Worm (Caenorhabditis elegans) whole organism, L1 larva: ENCODE data around the gene Y45F10B.13.
A peak's percentile ranks its signal among the peaks of the same experiment; 100 is the strongest.

Experiments
- dpl-1 ChIP-seq, 3 experiments: fragments of 150-350 bp in 2 of 3; sonication (generic microtip) in 1 of 3; optimal IDR thresholded peaks; 2 replicates each; lab custom pipeline; 2014 to 2017; ENCODE audit warnings: missing biosample characterization in 3 of 3, missing genetic modification characterization in 3 of 3, missing genetic modification reagents in 3 of 3
- lin-35 ChIP-seq, 2 experiments: fragments of 150-350 bp; optimal IDR thresholded peaks; 2 replicates each; lab custom pipeline; 2014; ENCODE audit warnings: missing biosample characterization in 2 of 2, missing genetic modification characterization in 2 of 2, missing genetic modification reagents in 2 of 2
- sptf-1 ChIP-seq: fragments of 150-350 bp; optimal IDR thresholded peaks from 2 replicates; lab custom pipeline; 2014; ENCODE audit warnings: missing biosample characterization, missing genetic modification characterization

Gene Y45F10B.13

DNA sequence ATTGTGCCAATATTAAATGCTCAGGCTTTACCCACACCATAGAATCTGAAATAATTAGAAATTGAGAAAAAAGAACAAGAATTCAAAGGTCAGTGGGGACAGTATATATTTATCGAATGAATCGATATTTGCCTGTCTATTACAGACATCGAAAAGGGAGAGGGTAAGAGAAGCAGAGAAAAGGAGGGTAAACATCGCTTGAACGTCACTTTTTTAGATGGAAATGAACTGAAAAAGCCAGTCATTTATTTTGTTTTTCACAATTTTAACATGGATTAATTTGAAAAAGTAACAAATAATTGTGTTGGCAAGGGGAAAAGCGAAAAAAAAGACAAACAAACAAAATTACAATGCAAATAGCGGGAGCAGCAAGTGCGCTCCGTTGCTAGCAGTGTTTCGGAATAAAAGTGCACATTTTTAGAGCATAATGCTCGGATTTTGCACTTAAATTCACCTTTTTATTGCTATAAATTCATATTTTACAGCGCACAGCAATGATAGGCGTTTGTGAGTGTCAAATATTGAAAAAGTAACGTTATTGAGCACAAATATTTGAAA lies 58.6 kb downstream of the Y45F10B.13 start, which contains the start of gene tbc-9:
TSS of gene tbc-9 (minus strand) at position 51 of the 558 bp plus-strand sequence.
- TF ChIP-seq sptf-1 (tag; lab: Kevin White, UChicago) (no peak), lin-35 (GFP tag; optimal IDR thresholded peaks at IDR 0.05; lab: Kevin White, UChicago) (no peak), dpl-1 (GFP tag; optimal IDR thresholded peaks at IDR 0.05; lab: Kevin White, UChicago) (peak in 1 of 3 experiments; percentile 5)
